Worm (Caenorhabditis elegans) whole organism, young adult: ENCODE measurements around the gene kreg-1.

Source experiments
- B0019.2 ChIP-seq: fragments of 200-800 bp; sonication (Bioruptor generic); conservative IDR thresholded peaks from 2 replicates; pipeline ENCODE4 v1.3.6; 2022; ENCODE audit warnings: missing genetic modification reagents, missing genetic modification characterization, missing compliant biosample characterization
- B0035.1 ChIP-seq: sonication (generic microtip); optimal IDR thresholded peaks from 2 replicates; lab custom pipeline; 2016; ENCODE audit warnings: missing genetic modification characterization, mild to moderate bottlenecking, missing compliant biosample characterization, missing genotype, missing genetic modification reagents
- F55B11.4 ChIP-seq: sonication (generic microtip); optimal IDR thresholded peaks from 2 replicates; lab custom pipeline; 2016; ENCODE audit warnings: missing compliant biosample characterization, missing genetic modification characterization, borderline replicate concordance; ENCODE audit not compliant: insufficient read depth
- Y53F4B.3 ChIP-seq: fragments of 200-800 bp; sonication (Bioruptor generic); IDR thresholded peaks from 2 replicates; pipeline ENCODE4 v1.3.6; 2022; ENCODE audit warnings: missing genetic modification reagents, missing genetic modification characterization, missing compliant biosample characterization
- bed-2 ChIP-seq: fragments of 200-800 bp; sonication (Bioruptor generic); IDR thresholded peaks from 2 replicates; pipeline ENCODE4 v1.3.6; 2022; ENCODE audit warnings: missing genetic modification reagents, missing genetic modification characterization, missing compliant biosample characterization
- ccch-3 ChIP-seq: fragments of 200-800 bp; sonication (Bioruptor generic); optimal IDR thresholded peaks from 2 replicates; lab custom pipeline; 2018; ENCODE audit warnings: mild to moderate bottlenecking, missing genetic modification characterization, missing compliant biosample characterization
- die-1 ChIP-seq: sonication (generic microtip); optimal IDR thresholded peaks from 2 replicates; lab custom pipeline; 2016; ENCODE audit warnings: missing genotype, mild to moderate bottlenecking, missing genetic modification characterization, missing compliant biosample characterization
- dpff-1 ChIP-seq: sonication (generic microtip); optimal IDR thresholded peaks from 2 replicates; lab custom pipeline; 2017; ENCODE audit warnings: mild to moderate bottlenecking, missing genetic modification characterization, missing compliant biosample characterization
- egl-18 ChIP-seq: fragments of 200-800 bp; sonication (Bioruptor generic); IDR thresholded peaks from 2 replicates; pipeline ENCODE4 v1.3.6; 2022; ENCODE audit warnings: missing genetic modification reagents, missing genetic modification characterization, missing compliant biosample characterization
- hlh-26 ChIP-seq: fragments of 200-800 bp; sonication (Bioruptor generic); conservative IDR thresholded peaks from 2 replicates; pipeline ENCODE4 v1.3.6; 2022; ENCODE audit warnings: missing genetic modification reagents, missing genetic modification characterization, missing compliant biosample characterization
- hrde-1 ChIP-seq: sonication (generic microtip); optimal IDR thresholded peaks from 2 replicates; lab custom pipeline; 2016; ENCODE audit warnings: missing genetic modification characterization, mild to moderate bottlenecking, missing compliant biosample characterization, moderate library complexity, missing genotype, missing genetic modification reagents, borderline replicate concordance
- let-607 ChIP-seq, 2 experiments: fragments of 200-800 bp in 1 of 2; sonication (Bioruptor generic) in 1 of 2; sonication (generic microtip) in 1 of 2; optimal IDR thresholded peaks; 2 replicates each; lab custom pipeline; 2016 to 2018; ENCODE audit warnings: mild to moderate bottlenecking in 2 of 2, missing compliant biosample characterization in 2 of 2, missing genetic modification characterization in 2 of 2, moderate library complexity in 2 of 2, missing genotype in 1 of 2
- lin-26 ChIP-seq: fragments of 200-800 bp; sonication (Bioruptor generic); IDR thresholded peaks from 2 replicates; pipeline ENCODE4 v1.3.6; 2022; ENCODE audit warnings: missing genetic modification reagents, missing genetic modification characterization, missing compliant biosample characterization
- lin-40 ChIP-seq: sonication (generic microtip); optimal IDR thresholded peaks from 2 replicates; lab custom pipeline; 2016; ENCODE audit warnings: missing genetic modification characterization, mild to moderate bottlenecking, missing compliant biosample characterization, missing genotype, missing genetic modification reagents
- lir-1 ChIP-seq: fragments of 200-800 bp; sonication (Bioruptor generic); conservative IDR thresholded peaks from 2 replicates; pipeline ENCODE4 v1.3.6; 2022; ENCODE audit warnings: missing genetic modification reagents, missing genetic modification characterization, missing compliant biosample characterization
- mes-4 ChIP-seq: sonication (generic microtip); optimal IDR thresholded peaks from 2 replicates; lab custom pipeline; 2016; ENCODE audit warnings: missing genotype, missing genetic modification characterization, missing compliant biosample characterization
- nfyb-1 ChIP-seq: fragments of 200-800 bp; sonication (Bioruptor generic); IDR thresholded peaks from 2 replicates; pipeline ENCODE4 v1.3.6; 2022; ENCODE audit warnings: missing genetic modification reagents, missing genetic modification characterization, missing compliant biosample characterization
- nhr-80 ChIP-seq: sonication (generic microtip); optimal IDR thresholded peaks from 2 replicates; lab custom pipeline; 2016; ENCODE audit warnings: missing genetic modification characterization, missing compliant biosample characterization
- rcor-1 ChIP-seq: fragments of 200-800 bp; sonication (Bioruptor generic); IDR thresholded peaks from 2 replicates; pipeline ENCODE4 v1.3.6; 2022; ENCODE audit warnings: missing genetic modification reagents, missing genetic modification characterization, missing compliant biosample characterization
- snpc-1.1 ChIP-seq: sonication (generic microtip); optimal IDR thresholded peaks from 2 replicates; lab custom pipeline; 2017; ENCODE audit warnings: missing genetic modification characterization, mild to moderate bottlenecking, missing compliant biosample characterization, antibody characterized with exemption, moderate library complexity, missing genotype, missing genetic modification reagents; ENCODE audit not compliant: insufficient read depth
- snpc-3.4 ChIP-seq: sonication (generic microtip); optimal IDR thresholded peaks from 2 replicates; lab custom pipeline; 2017; ENCODE audit warnings: missing genetic modification characterization, mild to moderate bottlenecking, missing compliant biosample characterization, antibody characterized with exemption, moderate library complexity, missing genotype, missing genetic modification reagents
- unc-130 ChIP-seq: sonication (generic microtip); optimal IDR thresholded peaks from 2 replicates; lab custom pipeline; 2016; ENCODE audit warnings: missing genetic modification reagents, missing genetic modification characterization, missing compliant biosample characterization
- unc-62 ChIP-seq: fragments of 150-350 bp; optimal IDR thresholded peaks from 2 replicates; lab custom pipeline; 2014; ENCODE audit warnings: missing biosample characterization, missing genetic modification reagents, missing genetic modification characterization
- xnd-1 ChIP-seq: sonication (generic microtip); optimal IDR thresholded peaks from 2 replicates; lab custom pipeline; 2016; ENCODE audit warnings: missing genotype, missing genetic modification reagents, missing genetic modification characterization, missing compliant biosample characterization
- zfh-2 ChIP-seq: fragments of 200-800 bp; sonication (Bioruptor generic); conservative IDR thresholded peaks from 2 replicates; pipeline ENCODE4 v1.3.6; 2022; ENCODE audit warnings: missing genetic modification reagents, missing genetic modification characterization, missing compliant biosample characterization
- ztf-6 ChIP-seq: fragments of 200-800 bp; sonication (Bioruptor generic); IDR thresholded peaks from 2 replicates; pipeline ENCODE4 v1.3.6; 2022; ENCODE audit warnings: missing genetic modification reagents, missing genetic modification characterization, missing compliant biosample characterization

Gene kreg-1

ce11 chrX:8750660-8751059 lies 41.1 kb downstream of the kreg-1 start, which contains the start of gene asns-2 (continued):
- TF ChIP-seq dpff-1 (tag; lab: Kevin White, UChicago) (no peak), lir-1 (GFP tag; lab: Robert Waterston, UW) (no peak)

- TF ChIP-seq lin-26 (GFP tag; lab: Robert Waterston, UW) (0 out of 2 replicates have a peak, but pooled peaks have one; percentile 37), B0019.2 (GFP tag; lab: Robert Waterston, UW) (no peak), unc-130 (GFP tag; lab: Kevin White, UChicago) (no peak), Y53F4B.3 (GFP tag; lab: Robert Waterston, UW) (no peak), ztf-6 (GFP tag; lab: Robert Waterston, UW) (no peak)
- TF ChIP-seq, all 124 proteins: peak for 1
Measured at ce11 chrX:8752546-8752945, 43.0 kb downstream of the kreg-1 start.

- no peak for TF ChIP-seq xnd-1 (tag; lab: Kevin White, UChicago)
- no peak for TF ChIP-seq let-607 (tag; optimal IDR thresholded peaks at IDR 0.05; lab: Kevin White, UChicago)
- TF ChIP-seq ccch-3 (GFP tag; lab: Kevin White, UChicago) = no peak
- TF ChIP-seq unc-62 (GFP tag; lab: Kevin White, UChicago) = no peak
- no peak for TF ChIP-seq snpc-3.4
- TF ChIP-seq egl-18 = no peak
- no peak for TF ChIP-seq hlh-26
- TF ChIP-seq B0035.1 = no peak
- no peak for TF ChIP-seq dpff-1 (tag; lab: Kevin White, UChicago)
- no peak for TF ChIP-seq lin-40
- no peak for TF ChIP-seq rcor-1 (GFP tag; lab: Robert Waterston, UW)
- TF ChIP-seq nfyb-1 (GFP tag; lab: Robert Waterston, UW) = no peak
- no peak for TF ChIP-seq mes-4 (tag; lab: Kevin White, UChicago)
- TF ChIP-seq die-1 (tag; lab: Kevin White, UChicago) = no peak
- TF ChIP-seq bed-2 (GFP tag; lab: Robert Waterston, UW) = no peak
- TF ChIP-seq, all 124 proteins: peak for 0
Measured at ce11 chrX:8754285-8754795, 44.8 kb downstream of the kreg-1 start.

ce11 chrX:8755987-8756386 lies 46.4 kb downstream of the kreg-1 start:
- TF ChIP-seq snpc-1.1 (tag; lab: Kevin White, UChicago) (no peak), rcor-1 (GFP tag; lab: Robert Waterston, UW) (no peak), F55B11.4 (tag; lab: Kevin White, UChicago) (no peak), zfh-2 (GFP tag; lab: Robert Waterston, UW) (no peak), nhr-80 (tag; lab: Kevin White, UChicago) (peak; percentile 14), hrde-1 (no peak)
